Fruit fly (Drosophila melanogaster): Measurements from ENCODE around the gene CG1523.

The CG1523 gene

dm6 chr3R:28831626-28832267, 12.3 kb upstream of the CG1523 start, which contains the start of gene WASp (continued):
- TF ChIP-seq CG12299 (tag; optimal IDR thresholded peaks at IDR 0.05) (peak; percentile 39), nau (GFP tag; optimal IDR thresholded peaks at IDR 0.05) (no peak), CG12659 (GFP tag; optimal IDR thresholded peaks at IDR 0.05) (peak; percentile 94), pum (GFP tag; optimal IDR thresholded peaks at IDR 0.05) (peak; percentile 55), Lpt (GFP tag; optimal IDR thresholded peaks at IDR 0.05) (no peak), Max (GFP tag; optimal IDR thresholded peaks at IDR 0.05) (peak; percentile 61), Lim3 (GFP tag; IDR thresholded peaks at IDR 0.05) (no peak), CG13296 (GFP tag; optimal IDR thresholded peaks at IDR 0.05) (no peak), insv (GFP tag; optimal IDR thresholded peaks at IDR 0.05) (peak in 1 of 2 experiments; percentile 62), CG9727 (GFP tag; optimal IDR thresholded peaks at IDR 0.05) (peak; percentile 73), vnd (GFP tag; IDR thresholded peaks at IDR 0.05; ENCODE audit: partially characterized antibody) (no peak), Antp (GFP tag; optimal IDR thresholded peaks at IDR 0.05) (peak; percentile 66), amos (GFP tag; IDR thresholded peaks at IDR 0.05; ENCODE audit: partially characterized antibody) (peak; percentile 68), ap (GFP tag; IDR thresholded peaks at IDR 0.05) (0 out of 2 replicates have a peak, but pooled peaks have one; percentile 34), CG4424 (GFP tag; optimal IDR thresholded peaks at IDR 0.05) (peak; percentile 65), sr (GFP tag; IDR thresholded peaks at IDR 0.05) (peak; percentile 63; the same call in 2 of the 3 replicates), CG13894 (tag; optimal IDR thresholded peaks at IDR 0.05) (no peak), Dip3 (GFP tag; optimal IDR thresholded peaks at IDR 0.05) (peak; percentile 50), tna (GFP tag; IDR thresholded peaks at IDR 0.05; ENCODE audit: partially characterized antibody) (no peak), gem (tag; optimal IDR thresholded peaks at IDR 0.05) (no peak), stwl (tag; optimal IDR thresholded peaks at IDR 0.05) (peak; percentile 94), CG15696 (tag; optimal IDR thresholded peaks at IDR 0.05) (no peak), CG2116 (GFP tag; optimal IDR thresholded peaks at IDR 0.05) (peak; percentile 86), ro (GFP tag; IDR thresholded peaks at IDR 0.05) (no peak), CG9609 (GFP tag; optimal IDR thresholded peaks at IDR 0.05) (peak; percentile 53), CG30403 (GFP tag; optimal IDR thresholded peaks at IDR 0.05) (peak; percentile 59), CG9932 (GFP tag; IDR thresholded peaks at IDR 0.05) (peak; percentile 74), Hey (tag; optimal IDR thresholded peaks at IDR 0.05) (peak; percentile 45), CG16815 (GFP tag; optimal IDR thresholded peaks at IDR 0.05) (no peak), CG11085 (GFP tag; IDR thresholded peaks at IDR 0.05) (peak; percentile 33; the same call in 1 of the 2 replicates), BEAF-32 (GFP tag; optimal IDR thresholded peaks at IDR 0.05) (peak; percentile 73), peb (GFP tag; IDR thresholded peaks at IDR 0.05) (0 out of 2 replicates have a peak, but pooled peaks have one; percentile 8), CG2120 (GFP tag; optimal IDR thresholded peaks at IDR 0.05) (no peak), odd (GFP tag; optimal IDR thresholded peaks at IDR 0.05) (no peak), Dip2 (GFP tag; IDR thresholded peaks at IDR 0.05) (no peak), CG10209 (GFP tag; optimal IDR thresholded peaks at IDR 0.05) (peak; percentile 77), CG10979 (tag; optimal IDR thresholded peaks at IDR 0.05) (peak; percentile 39), Ada2b (GFP tag; IDR thresholded peaks at IDR 0.05) (0 out of 2 replicates have a peak, but pooled peaks have one; percentile 33), CG6813 (GFP tag; optimal IDR thresholded peaks at IDR 0.05) (peak; percentile 63), CG16863 (GFP tag; optimal IDR thresholded peaks at IDR 0.05) (peak; percentile 73), lola (GFP tag; optimal IDR thresholded peaks at IDR 0.05) (peak in 1 of 3 experiments; percentile 37), CG11560 (tag; IDR thresholded peaks at IDR 0.05) (no peak; the same call in 2 of the 3 replicates), Dad (GFP tag; optimal IDR thresholded peaks at IDR 0.05) (peak; percentile 68), CG4820 (GFP tag; optimal IDR thresholded peaks at IDR 0.05) (peak; percentile 45), fd96Cb (tag; optimal IDR thresholded peaks at IDR 0.05) (peak; percentile 13), ham (GFP tag; IDR thresholded peaks at IDR 0.05) (no peak; the same call in 1 of the 2 replicates), zfh2 (GFP tag; optimal IDR thresholded peaks at IDR 0.05) (peak; percentile 75), pzg (GFP tag; optimal IDR thresholded peaks at IDR 0.05) (peak; percentile 94), ab (GFP tag; optimal IDR thresholded peaks at IDR 0.05) (no peak)
